Fruit fly (Drosophila melanogaster) whole organism, embryonic: Measurements from ENCODE around the gene mib1.

Source experiments
- Awh ChIP-seq: fragments of 200-800 bp; sonication (Bioruptor generic); IDR thresholded peaks from 2 replicates; pipeline ENCODE4, ENCODE4 v1.3.6; 2022; ENCODE audit warnings: missing biosample characterization, missing genetic modification characterization
- Bgb ChIP-seq: fragments of 200-800 bp; sonication (Bioruptor generic); IDR thresholded peaks from 2 replicates; pipeline ENCODE4 v1.3.6; 2022; ENCODE audit warnings: missing biosample characterization, missing genetic modification characterization; ENCODE audit not compliant: partially characterized antibody
- BtbVII ChIP-seq: fragments of 200-800 bp; sonication (Bioruptor generic); optimal IDR thresholded peaks from 3 replicates; lab custom pipeline; 2017; ENCODE audit warnings: missing biosample characterization, mild to moderate bottlenecking, missing genetic modification characterization
- CG10543 ChIP-seq: fragments of 200-800 bp; sonication (Bioruptor generic); optimal IDR thresholded peaks from 3 replicates; lab custom pipeline; 2017; ENCODE audit warnings: missing biosample characterization, mild to moderate bottlenecking, missing genetic modification characterization, moderate library complexity
- CG11398 ChIP-seq: fragments of 200-800 bp; sonication (Bioruptor generic); optimal IDR thresholded peaks from 2 replicates; lab custom pipeline; 2016; ENCODE audit warnings: missing biosample characterization, missing genetic modification characterization
- CG11560 ChIP-seq: fragments of 200-800 bp; sonication (Bioruptor generic); IDR thresholded peaks from 3 replicates; pipeline ENCODE4 v1.3.6; 2022; ENCODE audit warnings: missing biosample characterization, missing genetic modification characterization
- CG11723 ChIP-seq: fragments of 200-800 bp; sonication (Bioruptor generic); optimal IDR thresholded peaks from 2 replicates; lab custom pipeline; 2017; ENCODE audit warnings: missing biosample characterization, mild to moderate bottlenecking, missing genetic modification characterization
- CG12104 ChIP-seq: fragments of 200-800 bp; sonication (Bioruptor generic); optimal IDR thresholded peaks from 3 replicates; lab custom pipeline; 2016; ENCODE audit warnings: missing biosample characterization, missing genetic modification characterization
- CG1603 ChIP-seq: fragments of 200-800 bp; sonication (Bioruptor generic); optimal IDR thresholded peaks from 2 replicates; lab custom pipeline; 2019; ENCODE audit warnings: missing biosample characterization, mild to moderate bottlenecking, missing genetic modification characterization, moderate library complexity
- CG18262 ChIP-seq: fragments of 200-800 bp; optimal IDR thresholded peaks from 3 replicates; lab custom pipeline; 2019; ENCODE audit warnings: missing biosample characterization, mild to moderate bottlenecking, missing genetic modification characterization, moderate library complexity
- CG18599 ChIP-seq: fragments of 200-800 bp; sonication (Bioruptor generic); optimal IDR thresholded peaks from 3 replicates; lab custom pipeline; 2017; ENCODE audit warnings: missing biosample characterization, missing genetic modification characterization, mild to moderate bottlenecking, moderate library complexity, missing genetic modification reagents
- CG18619 ChIP-seq: fragments of 200-800 bp; sonication (Bioruptor generic); optimal IDR thresholded peaks from 3 replicates; lab custom pipeline; 2017; ENCODE audit warnings: missing biosample characterization, mild to moderate bottlenecking, missing genetic modification characterization
- CG31441 ChIP-seq: fragments of 200-800 bp; sonication (Bioruptor generic); IDR thresholded peaks from 2 replicates; pipeline ENCODE4 v1.3.6; 2022; ENCODE audit warnings: missing biosample characterization, missing genetic modification characterization
- CG32767 ChIP-seq: fragments of 200-800 bp; sonication (Bioruptor generic); IDR thresholded peaks from 2 replicates; pipeline ENCODE4 v1.3.6; 2022; ENCODE audit warnings: missing biosample characterization, missing genetic modification characterization
- CG6689 ChIP-seq: fragments of 200-800 bp; sonication (Bioruptor generic); IDR thresholded peaks from 2 replicates; pipeline ENCODE4 v1.3.6; 2022; ENCODE audit warnings: missing biosample characterization, missing genetic modification characterization
- CG7372 ChIP-seq: fragments of 200-800 bp; sonication (Bioruptor generic); IDR thresholded peaks from 2 replicates; pipeline ENCODE4 v1.3.6; 2022; ENCODE audit warnings: missing biosample characterization, missing genetic modification characterization
- CG8388 ChIP-seq: fragments of 200-800 bp; sonication (Bioruptor generic); optimal IDR thresholded peaks from 2 replicates; lab custom pipeline; 2019; ENCODE audit warnings: missing biosample characterization, mild to moderate bottlenecking, missing genetic modification characterization, moderate library complexity
- CG9727 ChIP-seq: fragments of 200-800 bp; sonication (Bioruptor generic); optimal IDR thresholded peaks from 3 replicates; lab custom pipeline; 2017; ENCODE audit warnings: missing biosample characterization, mild to moderate bottlenecking, missing genetic modification characterization
- CTCF ChIP-seq: fragments of 200-800 bp; sonication (Bioruptor generic); optimal IDR thresholded peaks from 2 replicates; lab custom pipeline; 2017; ENCODE audit warnings: missing biosample characterization, mild to moderate bottlenecking, missing genetic modification characterization, moderate library complexity
- CoRest ChIP-seq: fragments of 200-800 bp; sonication (Bioruptor generic); optimal IDR thresholded peaks from 3 replicates; lab custom pipeline; 2018; ENCODE audit warnings: missing biosample characterization, mild to moderate bottlenecking, missing genetic modification characterization, moderate library complexity
- Dad ChIP-seq: fragments of 200-800 bp; sonication (Bioruptor generic); optimal IDR thresholded peaks from 3 replicates; lab custom pipeline; 2016; ENCODE audit warnings: missing biosample characterization, missing genetic modification characterization
- Dip2 ChIP-seq: fragments of 200-800 bp; sonication (Bioruptor generic); IDR thresholded peaks from 2 replicates; pipeline ENCODE4 v1.3.6; 2022; ENCODE audit warnings: missing biosample characterization, missing genetic modification characterization
- GATAe ChIP-seq: fragments of 200-800 bp; sonication (Bioruptor generic); conservative IDR thresholded peaks from 2 replicates; pipeline ENCODE4 v1.3.6; 2022; ENCODE audit warnings: missing biosample characterization, missing genetic modification characterization
- Gsc ChIP-seq: fragments of 200-800 bp; sonication (Bioruptor generic); IDR thresholded peaks from 2 replicates; pipeline ENCODE4 v1.3.6; 2022; ENCODE audit warnings: missing biosample characterization, missing genetic modification characterization
- Gug ChIP-seq: fragments of 200-800 bp; sonication (Bioruptor generic); IDR thresholded peaks from 4 replicates; pipeline ENCODE4 v1.3.6; 2022; ENCODE audit warnings: missing biosample characterization, missing genetic modification characterization
- HLH4C ChIP-seq: fragments of 200-800 bp; sonication (Bioruptor generic); IDR thresholded peaks from 3 replicates; pipeline ENCODE4 v1.3.6; 2022; ENCODE audit warnings: missing biosample characterization, missing genetic modification characterization; ENCODE audit not compliant: partially characterized antibody
- Jarid2 ChIP-seq: fragments of 200-800 bp; sonication (Bioruptor generic); optimal IDR thresholded peaks from 3 replicates; lab custom pipeline; 2017; ENCODE audit warnings: mild to moderate bottlenecking, missing biosample characterization, missing genetic modification reagents, missing genetic modification characterization
- Mrtf ChIP-seq: fragments of 200-800 bp; sonication (Bioruptor generic); IDR thresholded peaks from 3 replicates; pipeline ENCODE4 v1.3.6; 2022; ENCODE audit warnings: missing biosample characterization, missing genetic modification characterization
- NK7.1 ChIP-seq: fragments of 200-800 bp; sonication (Bioruptor generic); optimal IDR thresholded peaks from 3 replicates; lab custom pipeline; 2016; ENCODE audit warnings: missing biosample characterization, missing genetic modification characterization
- Optix ChIP-seq: fragments of 200-800 bp; sonication (Bioruptor generic); IDR thresholded peaks from 3 replicates; pipeline ENCODE4 v1.3.6; 2022; ENCODE audit warnings: missing biosample characterization, missing genetic modification characterization
- Ptx1 ChIP-seq: fragments of 200-800 bp; sonication (Bioruptor generic); IDR thresholded peaks from 2 replicates; pipeline ENCODE4 v1.3.6; 2022; ENCODE audit warnings: missing biosample characterization, missing genetic modification characterization
- Rfx ChIP-seq: fragments of 200-800 bp; sonication (Bioruptor generic); IDR thresholded peaks from 2 replicates; pipeline ENCODE4 v1.3.6; 2022; ENCODE audit warnings: missing biosample characterization, missing genetic modification characterization
- ap ChIP-seq: fragments of 200-800 bp; sonication (Bioruptor generic); IDR thresholded peaks from 2 replicates; pipeline ENCODE4 v1.3.6; 2022; ENCODE audit warnings: missing biosample characterization, missing genetic modification characterization
- ash1 ChIP-seq: fragments of 200-800 bp; sonication (Bioruptor generic); optimal IDR thresholded peaks from 2 replicates; lab custom pipeline; 2018; ENCODE audit warnings: missing biosample characterization, mild to moderate bottlenecking, missing genetic modification characterization
- croc ChIP-seq: fragments of 200-800 bp; sonication (Bioruptor generic); conservative IDR thresholded peaks from 3 replicates; pipeline ENCODE4 v1.3.6; 2022; ENCODE audit warnings: missing biosample characterization, missing genetic modification characterization
- dan ChIP-seq: fragments of 200-800 bp; sonication (Bioruptor generic); IDR thresholded peaks from 2 replicates; pipeline ENCODE4 v1.3.6; 2022; ENCODE audit warnings: missing biosample characterization, missing genetic modification characterization
- emc ChIP-seq: fragments of 200-800 bp; sonication (Bioruptor generic); optimal IDR thresholded peaks from 2 replicates; lab custom pipeline; 2016; ENCODE audit warnings: missing biosample characterization, missing genetic modification characterization
- hbn ChIP-seq: fragments of 200-800 bp; sonication (Bioruptor generic); IDR thresholded peaks from 2 replicates; pipeline ENCODE4 v1.3.6; 2022; ENCODE audit warnings: missing biosample characterization, missing genetic modification characterization; ENCODE audit not compliant: partially characterized antibody
- jigr1 ChIP-seq: fragments of 200-800 bp; sonication (Bioruptor generic); IDR thresholded peaks from 3 replicates; pipeline ENCODE4 v1.3.6; 2022; ENCODE audit warnings: missing biosample characterization, missing genetic modification characterization
- jing ChIP-seq: fragments of 200-800 bp; sonication (Bioruptor generic); optimal IDR thresholded peaks from 2 replicates; lab custom pipeline; 2018; ENCODE audit warnings: missing biosample characterization, mild to moderate bottlenecking, missing genetic modification characterization
- kah ChIP-seq: fragments of 200-800 bp; sonication (Bioruptor generic); optimal IDR thresholded peaks from 2 replicates; lab custom pipeline; 2018; ENCODE audit warnings: missing biosample characterization, mild to moderate bottlenecking, missing genetic modification characterization
- kni ChIP-seq: fragments of 200-800 bp; sonication (Bioruptor generic); optimal IDR thresholded peaks from 3 replicates; lab custom pipeline; 2017; ENCODE audit warnings: mild to moderate bottlenecking, missing biosample characterization, missing genetic modification reagents, missing genetic modification characterization
- lola ChIP-seq, 3 experiments: fragments of >200 bp in 2 of 3; fragments of 200-800 bp in 1 of 3; sonication (Bioruptor generic) in 1 of 3; optimal IDR thresholded peaks; 2 replicates each; lab custom pipeline; 2017 to 2019; ENCODE audit warnings: missing biosample characterization in 3 of 3, missing genetic modification characterization in 3 of 3, mild to moderate bottlenecking in 1 of 3, moderate library complexity in 1 of 3
- otp ChIP-seq: fragments of 200-800 bp; sonication (Bioruptor generic); IDR thresholded peaks from 3 replicates; pipeline ENCODE4, ENCODE4 v1.3.6; 2022; ENCODE audit warnings: missing biosample characterization, missing genetic modification characterization
- sd ChIP-seq: fragments of 200-800 bp; sonication (Bioruptor generic); optimal IDR thresholded peaks from 3 replicates; lab custom pipeline; 2018; ENCODE audit warnings: missing biosample characterization, mild to moderate bottlenecking, missing genetic modification characterization, moderate library complexity
- sima ChIP-seq: fragments of 200-800 bp; sonication (Bioruptor generic); optimal IDR thresholded peaks from 2 replicates; lab custom pipeline; 2016; ENCODE audit warnings: missing biosample characterization, missing genetic modification characterization
- so ChIP-seq: fragments of 200-800 bp; sonication (Bioruptor generic); IDR thresholded peaks from 3 replicates; pipeline ENCODE4 v1.3.6; 2022; ENCODE audit warnings: missing biosample characterization, missing genetic modification characterization
- tio ChIP-seq: fragments of 200-800 bp; sonication (Bioruptor generic); optimal IDR thresholded peaks from 2 replicates; lab custom pipeline; 2017; ENCODE audit warnings: missing biosample characterization, missing genetic modification characterization, inconsistent platforms
- wor ChIP-seq: fragments of 200-800 bp; sonication (Bioruptor generic); IDR thresholded peaks from 2 replicates; pipeline ENCODE4 v1.3.6; 2022; ENCODE audit warnings: missing biosample characterization, missing genetic modification characterization

mib1 gene

dm6 chr3L:16049955-16050886, 38.6 kb upstream of the mib1 start (continued):
- TF ChIP-seq so (peak; percentile 8; the same call in 1 of the 3 replicates), wor (no peak), Jarid2 (GFP tag; lab: Kevin White, UChicago) (peak; percentile 62), ap (no peak), CG9727 (GFP tag; lab: Kevin White, UChicago) (peak; percentile 44), Optix (GFP tag; lab: Robert Waterston, UW) (no peak), CG6689 (GFP tag; lab: Robert Waterston, UW) (no peak), Gsc (GFP tag; lab: Robert Waterston, UW) (no peak), CG11398 (GFP tag; lab: Kevin White, UChicago) (peak; percentile 6), Bgb (GFP tag; lab: Robert Waterston, UW) (no peak), jing (no peak), CoRest (tag; lab: Kevin White, UChicago) (peak; percentile 9), CTCF (no peak), lola (GFP tag; optimal IDR thresholded peaks at IDR 0.05; lab: Kevin White, UChicago) (peak in 1 of 3 experiments; percentile 12), ash1 (peak; percentile 56), CG32767 (no peak), CG1603 (tag; lab: Kevin White, UChicago) (peak; percentile 10), Dip2 (GFP tag; lab: Robert Waterston, UW) (no peak), CG11560 (tag; lab: Robert Waterston, UW) (no peak), kah (no peak), tio (no peak), CG18262 (tag; lab: Kevin White, UChicago) (peak; percentile 35), GATAe (GFP tag; lab: Robert Waterston, UW) (peak; percentile 90), CG18619 (GFP tag; lab: Kevin White, UChicago) (no peak), dan (no peak), Ptx1 (GFP tag; lab: Robert Waterston, UW) (no peak), CG8388 (GFP tag; lab: Kevin White, UChicago) (no peak), CG10543 (peak; percentile 87), otp (GFP tag; lab: Robert Waterston, UW) (0 out of 3 replicates have a peak, but pooled peaks have one; percentile 17), BtbVII (GFP tag; lab: Kevin White, UChicago) (peak; percentile 58), jigr1 (GFP tag; lab: Robert Waterston, UW) (no peak), Mrtf (GFP tag; lab: Robert Waterston, UW) (no peak), CG31441 (peak; percentile 38; the same call in 1 of the 2 replicates), CG11723 (GFP tag; lab: Kevin White, UChicago) (no peak), HLH4C (GFP tag; lab: Robert Waterston, UW) (no peak), sima (GFP tag; lab: Kevin White, UChicago) (no peak), emc (GFP tag; lab: Kevin White, UChicago) (no peak), Awh (GFP tag; lab: Robert Waterston, UW) (no peak), croc (GFP tag; lab: Robert Waterston, UW) (no peak), Dad (GFP tag; lab: Kevin White, UChicago) (no peak), CG18599 (GFP tag; lab: Kevin White, UChicago) (peak; percentile 53), CG12104 (no peak), sd (tag; lab: Kevin White, UChicago) (peak; percentile 90), NK7.1 (GFP tag; lab: Kevin White, UChicago) (no peak), hbn (GFP tag; lab: Robert Waterston, UW) (no peak), Rfx (GFP tag; lab: Robert Waterston, UW) (peak; percentile 43; the same call in 1 of the 2 replicates), kni (GFP tag; lab: Kevin White, UChicago) (peak; percentile 73), CG7372 (GFP tag; lab: Robert Waterston, UW) (no peak), Gug (GFP tag; lab: Robert Waterston, UW) (peak; percentile 20; the same call in 1 of the 4 replicates)
